Fruit fly (Drosophila melanogaster): ENCODE results near the gene CG15814.

DNA sequence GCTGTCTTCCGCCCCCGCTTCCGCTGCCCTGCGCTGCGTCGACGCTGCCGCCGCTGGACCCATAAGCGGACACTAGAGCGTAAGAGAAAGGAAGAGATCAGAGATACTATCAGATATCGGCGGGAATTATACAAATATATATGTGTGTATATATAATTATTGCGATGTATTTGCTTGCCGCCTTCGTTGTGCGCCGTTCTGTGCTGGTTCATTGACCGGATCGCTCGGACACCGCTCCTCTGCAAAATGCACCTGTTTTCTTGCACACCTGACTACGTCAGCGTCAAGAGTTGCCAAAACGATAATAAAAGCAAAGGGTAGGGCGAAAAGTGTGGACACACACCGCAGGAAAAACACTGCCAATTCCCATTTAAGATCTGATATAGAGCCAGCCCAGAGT is 23.2 kb upstream of the CG15814 start:
- TF ChIP-seq CG8478 (optimal IDR thresholded peaks at IDR 0.05) (no peak), CTCF (optimal IDR thresholded peaks at IDR 0.05) (no peak)
